Worm (Caenorhabditis elegans) whole organism, L4 larva: ENCODE results near the gene R144.10.

ENCODE experiments used
- daf-12 ChIP-seq: fragments of 150-350 bp; optimal IDR thresholded peaks from 2 replicates; lab custom pipeline; 2014; ENCODE audit warnings: missing biosample characterization, missing genetic modification reagents, missing genetic modification characterization
- fos-1 ChIP-seq: fragments of 150-350 bp; optimal IDR thresholded peaks from 2 replicates; lab custom pipeline; 2014; ENCODE audit warnings: missing biosample characterization, missing genetic modification characterization
- lsy-2 ChIP-seq, 2 experiments: fragments of 150-350 bp in 1 of 2; sonication (generic microtip) in 1 of 2; optimal IDR thresholded peaks; 2 replicates each; lab custom pipeline; 2014 to 2017; ENCODE audit warnings: missing biosample characterization in 2 of 2, missing genetic modification characterization in 2 of 2
- nhr-11 ChIP-seq: fragments of 150-350 bp; optimal IDR thresholded peaks from 2 replicates; lab custom pipeline; 2014; ENCODE audit warnings: missing biosample characterization, missing genetic modification characterization
- nhr-237 ChIP-seq: sonication (generic microtip); optimal IDR thresholded peaks from 2 replicates; lab custom pipeline; 2017; ENCODE audit warnings: missing biosample characterization, missing genetic modification characterization
- snpc-1.2 ChIP-seq: fragments of 200-800 bp; sonication (Bioruptor generic); IDR thresholded peaks from 2 replicates; pipeline ENCODE4 v1.3.6; 2022; ENCODE audit warnings: missing genetic modification reagents, missing genetic modification characterization, missing compliant biosample characterization
- zfp-2 ChIP-seq: sonication (generic microtip); optimal IDR thresholded peaks from 2 replicates; lab custom pipeline; 2016; ENCODE audit warnings: mild to moderate bottlenecking, missing genetic modification characterization, missing compliant biosample characterization
- ztf-11 ChIP-seq: fragments of 150-350 bp; optimal IDR thresholded peaks from 2 replicates; lab custom pipeline; 2014; ENCODE audit warnings: missing biosample characterization, missing genetic modification characterization

DNA sequence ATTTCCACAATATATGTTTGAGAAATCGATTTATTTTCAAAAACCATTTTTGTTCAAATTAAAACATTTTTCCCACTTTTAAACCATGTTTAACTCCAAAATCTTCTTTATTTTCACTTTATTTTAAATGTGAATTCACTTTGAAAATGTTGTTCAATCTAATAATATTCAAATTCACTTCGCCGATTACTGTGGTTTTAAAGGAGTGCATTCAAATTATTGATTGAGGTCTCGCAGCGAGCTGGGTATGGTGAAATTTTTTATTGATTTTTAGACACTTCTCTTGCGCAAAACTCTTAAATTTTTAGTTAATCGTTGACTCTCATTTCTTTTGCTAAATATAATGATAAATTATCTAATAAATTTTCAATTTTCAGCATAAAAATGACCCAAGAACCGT lies 45.6 kb upstream of the R144.10 start, which contains the start of gene C45G9.5:
- TF ChIP-seq nhr-11 (no peak), nhr-237 (tag; lab: Kevin White, UChicago) (no peak), fos-1 (tag; lab: Kevin White, UChicago) (no peak), lsy-2 (tag; optimal IDR thresholded peaks at IDR 0.05; lab: Kevin White, UChicago) (no peak), ztf-11 (tag; lab: Kevin White, UChicago) (no peak), snpc-1.2 (GFP tag; lab: Robert Waterston, UW) (no peak), daf-12 (tag; lab: Kevin White, UChicago) (no peak), zfp-2 (tag; lab: Kevin White, UChicago) (no peak)
